Worm (Caenorhabditis elegans): Measurements from ENCODE around the gene plpp-1.3.

DNA sequence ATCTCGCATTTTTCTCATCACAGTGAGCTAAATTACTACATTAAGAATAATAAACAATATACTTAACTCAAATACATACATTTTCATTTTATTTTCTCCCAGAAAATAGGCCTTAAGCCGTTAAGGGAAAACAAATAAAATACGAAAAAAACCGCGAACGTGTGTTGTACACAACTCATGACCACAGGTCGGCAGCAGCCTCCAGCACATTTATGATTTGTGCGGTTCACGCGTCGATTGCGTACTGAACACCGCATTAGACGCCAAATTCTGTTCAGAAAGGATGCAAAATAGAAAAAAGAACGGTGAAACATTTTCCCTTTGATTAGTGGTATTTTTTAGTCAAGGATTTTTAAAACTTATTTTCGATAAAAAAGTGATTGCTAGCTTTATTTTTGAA is 15.9 kb upstream of the plpp-1.3 start:
- no peak for TF ChIP-seq him-1 (tag; optimal IDR thresholded peaks at IDR 0.05)
- TF ChIP-seq W03F9.2 (tag; optimal IDR thresholded peaks at IDR 0.05), result no peak
- TF ChIP-seq dao-5 (tag; optimal IDR thresholded peaks at IDR 0.05), result no peak
